Worm (Caenorhabditis elegans) whole organism, L2 larva: ENCODE data around the gene str-3.

Source experiments
- R02D3.7 ChIP-seq: fragments of 150-350 bp; optimal IDR thresholded peaks from 2 replicates; lab custom pipeline; 2014; ENCODE audit warnings: missing biosample characterization, missing genetic modification characterization
- ZK546.5 ChIP-seq: sonication (generic microtip); optimal IDR thresholded peaks from 2 replicates; lab custom pipeline; 2017; ENCODE audit warnings: missing biosample characterization, missing genetic modification characterization
- ama-1 ChIP-seq: fragments of 150-350 bp; optimal IDR thresholded peaks from 2 replicates; lab custom pipeline; 2018; ENCODE audit warnings: inconsistent platforms
- ceh-82 ChIP-seq: fragments of 150-350 bp; optimal IDR thresholded peaks from 2 replicates; lab custom pipeline; 2014; ENCODE audit warnings: missing biosample characterization, missing genetic modification characterization
- dmd-4 ChIP-seq: sonication (generic microtip); optimal IDR thresholded peaks from 2 replicates; lab custom pipeline; 2017; ENCODE audit warnings: missing biosample characterization, missing genetic modification characterization
- elt-3 ChIP-seq: sonication (generic microtip); optimal IDR thresholded peaks from 2 replicates; lab custom pipeline; 2017; ENCODE audit warnings: missing biosample characterization, missing genetic modification characterization
- mdl-1 ChIP-seq, 2 experiments: fragments of 150-350 bp in 1 of 2; sonication (generic microtip) in 1 of 2; optimal IDR thresholded peaks; 2 replicates each; lab custom pipeline; 2017; ENCODE audit warnings: missing biosample characterization in 2 of 2, missing genetic modification characterization in 2 of 2
- unc-55 ChIP-seq: fragments of 150-350 bp; sonication (generic microtip); optimal IDR thresholded peaks from 3 replicates; lab custom pipeline; 2014; ENCODE audit warnings: missing biosample characterization, missing genetic modification reagents, missing genetic modification characterization

DNA sequence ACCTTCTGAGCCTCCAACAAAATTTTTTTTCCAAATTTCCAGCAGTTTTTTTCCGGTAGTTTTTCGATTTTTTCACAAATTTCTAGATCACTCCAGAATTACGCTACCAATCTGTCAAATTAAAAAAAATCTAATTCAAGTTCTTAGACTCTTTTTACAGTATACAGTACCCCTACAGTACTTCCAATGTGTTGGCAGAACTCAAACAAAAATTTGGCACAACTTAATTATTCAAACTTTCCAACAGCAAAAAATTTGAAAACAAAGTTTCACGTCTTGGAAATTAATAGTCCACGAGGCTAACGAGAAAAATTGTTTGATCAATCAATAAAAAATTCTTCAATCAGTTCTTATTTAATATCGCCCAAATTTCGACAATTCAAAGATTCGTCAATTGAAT is 50.4 kb downstream of the str-3 start, which contains the start of gene F36H1.3:
- no peak for TF ChIP-seq unc-55 (GFP tag; lab: Kevin White, UChicago)
- no peak for TF ChIP-seq dmd-4
- TF ChIP-seq ZK546.5 (tag; lab: Kevin White, UChicago): no peak
- TF ChIP-seq ceh-82 (tag; lab: Kevin White, UChicago): no peak
- no peak for TF ChIP-seq elt-3
- TF ChIP-seq R02D3.7: no peak
- TF ChIP-seq ama-1 (lab: Kevin White, UChicago): no peak
- TF ChIP-seq mdl-1 (tag; optimal IDR thresholded peaks at IDR 0.05; lab: Kevin White, UChicago): no peak
